Worm (Caenorhabditis elegans) whole organism, L4/young adult: Measurements from ENCODE around the gene grl-15.

ENCODE experiments used
- W03F9.2 ChIP-seq: fragments of 150-350 bp; optimal IDR thresholded peaks from 2 replicates; lab custom pipeline; 2014; ENCODE audit warnings: missing biosample characterization, missing genetic modification characterization
- dao-5 ChIP-seq: sonication (generic microtip); optimal IDR thresholded peaks from 2 replicates; lab custom pipeline; 2016; ENCODE audit warnings: missing genotype, missing genetic modification characterization, moderate library complexity, missing compliant biosample characterization
- him-1 ChIP-seq: sonication (generic microtip); optimal IDR thresholded peaks from 2 replicates; lab custom pipeline; 2016; ENCODE audit warnings: missing genotype, missing genetic modification reagents, missing genetic modification characterization, missing compliant biosample characterization

ce11 chrIII:12186111-12186510, 49.7 kb downstream of the grl-15 start, which contains the start of gene lury-1:
- TF ChIP-seq dao-5 (tag; lab: Kevin White, UChicago) (no peak), him-1 (tag; lab: Kevin White, UChicago) (no peak), W03F9.2 (tag; lab: Kevin White, UChicago) (no peak)
